Worm (Caenorhabditis elegans): ENCODE results near the gene Y51H4A.937.
"Not testable (repeated sequence)": the region's sequence is repeated elsewhere in the genome, so short reads cannot be mapped to it uniquely, and the experiment has no call there.

Gene Y51H4A.937

ce11 chrIV:16503049-16503448 lies 25.4 kb upstream of the Y51H4A.937 start:
- TF ChIP-seq C38D4.7 (GFP tag; optimal IDR thresholded peaks at IDR 0.05), result no peak
- no peak for TF ChIP-seq sdc-2 (tag; optimal IDR thresholded peaks at IDR 0.05)
- TF ChIP-seq ceh-2 (tag; optimal IDR thresholded peaks at IDR 0.05), result no peak
- TF ChIP-seq unc-86 (tag; optimal IDR thresholded peaks at IDR 0.05), result no peak
- TF ChIP-seq C08G9.2 (tag; optimal IDR thresholded peaks at IDR 0.05), result no peak
- no peak for TF ChIP-seq ceh-31 (tag; optimal IDR thresholded peaks at IDR 0.05)
- TF ChIP-seq tbx-2 (tag; optimal IDR thresholded peaks at IDR 0.05), result no peak
- no peak for TF ChIP-seq syd-9 (tag; optimal IDR thresholded peaks at IDR 0.05)
- TF ChIP-seq F13H6.1 (tag; optimal IDR thresholded peaks at IDR 0.05), result no peak
- no peak for TF ChIP-seq ama-1 (optimal IDR thresholded peaks at IDR 0.05)
- no peak for TF ChIP-seq ceh-22 (tag; optimal IDR thresholded peaks at IDR 0.05)
- no peak for TF ChIP-seq nhr-232 (tag; optimal IDR thresholded peaks at IDR 0.05)
- no peak for TF ChIP-seq sox-4 (tag; optimal IDR thresholded peaks at IDR 0.05)
- no peak for TF ChIP-seq dve-1 (tag; optimal IDR thresholded peaks at IDR 0.05)
- TF ChIP-seq rnt-1 (tag; optimal IDR thresholded peaks at IDR 0.05), result no peak
- no peak for TF ChIP-seq Y22D7AL.16 (tag; optimal IDR thresholded peaks at IDR 0.05)
- no peak for TF ChIP-seq hlh-6 (tag; optimal IDR thresholded peaks at IDR 0.05)
- TF ChIP-seq hlh-30 (tag; optimal IDR thresholded peaks at IDR 0.05; ENCODE audit: insufficient read depth), result no peak

ce11 chrIV:16503590-16504217 lies 24.8 kb upstream of the Y51H4A.937 start:
- TF ChIP-seq fax-1 (tag; optimal IDR thresholded peaks at IDR 0.05) (no peak), npax-4 (tag; optimal IDR thresholded peaks at IDR 0.05) (no peak), pag-3 (tag; optimal IDR thresholded peaks at IDR 0.05; ENCODE audit: borderline replicate concordance) (no peak)

- TF ChIP-seq odd-2 (tag; optimal IDR thresholded peaks at IDR 0.05) (peak; percentile 5), sox-2 (GFP tag; IDR thresholded peaks at IDR 0.05) (no peak)
Observed at ce11 chrIV:16505632-16506203, 22.8 kb upstream of the Y51H4A.937 start, which contains the start of gene zip-7. Gene zip-7 (minus strand): TSS chrIV:16505682.

- TF ChIP-seq K09A11.1 (tag; optimal IDR thresholded peaks at IDR 0.05; ENCODE audit: insufficient read depth); hlh-13 (GFP tag; optimal IDR thresholded peaks at IDR 0.05); nfya-1 (tag; optimal IDR thresholded peaks at IDR 0.05): not testable (repeated sequence)
Observed at ce11 chrIV:16507132-16507531, 21.3 kb upstream of the Y51H4A.937 start, which contains the start of gene Y51H4A.935. Gene Y51H4A.935 (minus strand): TSS chrIV:16507232.

- TF ChIP-seq Y22D7AL.16 (tag; optimal IDR thresholded peaks at IDR 0.05) (no peak), elt-2 (tag; optimal IDR thresholded peaks at IDR 0.05) (peak; percentile 16)
Observed at ce11 chrIV:16525018-16525417, 3.5 kb upstream of the Y51H4A.937 start.

ce11 chrIV:16526038-16526437 lies 2.4 kb upstream of the Y51H4A.937 start, which contains the start of gene Y51H4A.5:
Gene Y51H4A.5 (minus strand): TSS chrIV:16526138.
- TF ChIP-seq lim-6 (tag; optimal IDR thresholded peaks at IDR 0.05) (no peak), gmeb-2 (tag; optimal IDR thresholded peaks at IDR 0.05) (no peak), hlh-8 (tag; optimal IDR thresholded peaks at IDR 0.05) (no peak), fkh-6 (tag; optimal IDR thresholded peaks at IDR 0.05) (no peak), tbx-2 (tag; optimal IDR thresholded peaks at IDR 0.05) (no peak), ceh-2 (tag; optimal IDR thresholded peaks at IDR 0.05) (no peak), unc-86 (tag; optimal IDR thresholded peaks at IDR 0.05) (no peak), ceh-31 (tag; optimal IDR thresholded peaks at IDR 0.05) (no peak), T23F11.4 (GFP tag; optimal IDR thresholded peaks at IDR 0.05) (no peak), mec-3 (tag; optimal IDR thresholded peaks at IDR 0.05; ENCODE audit: borderline replicate concordance) (no peak), hlh-15 (tag; optimal IDR thresholded peaks at IDR 0.05) (no peak), unc-3 (GFP tag; conservative IDR thresholded peaks at IDR 0.05) (no peak), unc-3 (tag; optimal IDR thresholded peaks at IDR 0.05) (no peak)
